Fruit fly (Drosophila melanogaster): ENCODE results near the gene Nubp2.
A peak's percentile ranks its signal among the peaks of the same experiment; 100 is the strongest.

The Nubp2 gene

dm6 chr3L:20540182-20540974, 14.0 kb downstream of the Nubp2 start, which contains the start of gene Rcd2 (continued):
- TF ChIP-seq Hsf (GFP tag; optimal IDR thresholded peaks at IDR 0.05) = peak; percentile 39
- TF ChIP-seq run (tag; optimal IDR thresholded peaks at IDR 0.05) = peak; percentile 89
- TF ChIP-seq CG17829 (tag; optimal IDR thresholded peaks at IDR 0.05) = peak; percentile 77
- no peak for TF ChIP-seq yki (optimal IDR thresholded peaks at IDR 0.05)
- TF ChIP-seq kni (GFP tag; optimal IDR thresholded peaks at IDR 0.05) = no peak
- peak; percentile 70 for TF ChIP-seq fd96Cb (tag; optimal IDR thresholded peaks at IDR 0.05)
- peak; percentile 61 for TF ChIP-seq Aef1 (GFP tag; IDR thresholded peaks at IDR 0.05)
- peak; percentile 76 for TF ChIP-seq HHEX (GFP tag; optimal IDR thresholded peaks at IDR 0.05)
- peak; percentile 41; the same call in 1 of the 2 replicates for TF ChIP-seq CG32772 (GFP tag; IDR thresholded peaks at IDR 0.05)
- TF ChIP-seq sr (GFP tag; IDR thresholded peaks at IDR 0.05) = no peak
- peak; percentile 66 for TF ChIP-seq Bteb2 (GFP tag; optimal IDR thresholded peaks at IDR 0.05)
- no peak for TF ChIP-seq ara (GFP tag; IDR thresholded peaks at IDR 0.05)
- TF ChIP-seq CG10321 (GFP tag; IDR thresholded peaks at IDR 0.05) = no peak
- TF ChIP-seq H15 (GFP tag; IDR thresholded peaks at IDR 0.05) = peak; percentile 62; the same call in 2 of the 3 replicates
- TF ChIP-seq HmgZ (tag; optimal IDR thresholded peaks at IDR 0.05) = peak; percentile 88
- TF ChIP-seq D (optimal IDR thresholded peaks at IDR 0.05) = no peak
- TF ChIP-seq D (GFP tag; optimal IDR thresholded peaks at IDR 0.05) = peak; percentile 15
- TF ChIP-seq BtbVII (GFP tag; optimal IDR thresholded peaks at IDR 0.05) = peak; percentile 92
- TF ChIP-seq CG6854 (GFP tag; optimal IDR thresholded peaks at IDR 0.05) = peak; percentile 92
- 0 out of 3 replicates have a peak, but pooled peaks have one; percentile 28 for TF ChIP-seq C15 (GFP tag; IDR thresholded peaks at IDR 0.05)
- peak; percentile 85 for TF ChIP-seq CG3838 (GFP tag; optimal IDR thresholded peaks at IDR 0.05)
- TF ChIP-seq CG4328 (GFP tag; optimal IDR thresholded peaks at IDR 0.05) = peak; percentile 86
- TF ChIP-seq slbo (GFP tag; IDR thresholded peaks at IDR 0.05) = peak; percentile 76
- TF ChIP-seq MESR4 (GFP tag; optimal IDR thresholded peaks at IDR 0.05) = no peak
- TF ChIP-seq CG11504 (tag; optimal IDR thresholded peaks at IDR 0.05) = peak; percentile 89
- peak; percentile 87 for TF ChIP-seq seq (GFP tag; IDR thresholded peaks at IDR 0.05)
- TF ChIP-seq PHDP (tag; optimal IDR thresholded peaks at IDR 0.05) = peak; percentile 94
- TF ChIP-seq Ada2b (GFP tag; IDR thresholded peaks at IDR 0.05) = peak; percentile 66
- TF ChIP-seq CG7372 (GFP tag; IDR thresholded peaks at IDR 0.05) = peak; percentile 92
- TF ChIP-seq ERR (GFP tag; optimal IDR thresholded peaks at IDR 0.05) = no peak
- TF ChIP-seq CG13123 (GFP tag; optimal IDR thresholded peaks at IDR 0.05) = no peak
- TF ChIP-seq CG33557 (GFP tag; optimal IDR thresholded peaks at IDR 0.05) = no peak
- peak; percentile 19 for TF ChIP-seq dmrt11E (tag; optimal IDR thresholded peaks at IDR 0.05)
- no peak for TF ChIP-seq CG14965 (GFP tag; optimal IDR thresholded peaks at IDR 0.05; ENCODE audit: borderline replicate concordance)
- TF ChIP-seq ranshi (GFP tag; IDR thresholded peaks at IDR 0.05) = peak; percentile 67
- peak; percentile 87 for TF ChIP-seq dysf (GFP tag; IDR thresholded peaks at IDR 0.05)
- TF ChIP-seq Hmr (GFP tag; optimal IDR thresholded peaks at IDR 0.05) = peak; percentile 93
- TF ChIP-seq CG3995 (GFP tag; optimal IDR thresholded peaks at IDR 0.05) = no peak
- peak; percentile 91 for TF ChIP-seq CG18599 (GFP tag; optimal IDR thresholded peaks at IDR 0.05)
- peak; percentile 29 for TF ChIP-seq CG8359 (GFP tag; optimal IDR thresholded peaks at IDR 0.05; ENCODE audit: borderline replicate concordance)
- peak; percentile 51; the same call in 1 of the 2 replicates for TF ChIP-seq Nf-YA (GFP tag; IDR thresholded peaks at IDR 0.05)
- TF ChIP-seq CG7963 (GFP tag; IDR thresholded peaks at IDR 0.05; ENCODE audit: partially characterized antibody) = peak; percentile 64
- peak; percentile 43; the same call in 1 of the 2 replicates for TF ChIP-seq onecut (GFP tag; IDR thresholded peaks at IDR 0.05)
- peak; percentile 58 for TF ChIP-seq CG4707 (GFP tag; optimal IDR thresholded peaks at IDR 0.05)
- no peak for TF ChIP-seq CG10431 (GFP tag; optimal IDR thresholded peaks at IDR 0.05)
- TF ChIP-seq MTF-1 (GFP tag; optimal IDR thresholded peaks at IDR 0.05; ENCODE audit: borderline replicate concordance) = peak; percentile 55
- TF ChIP-seq HLH4C (GFP tag; IDR thresholded peaks at IDR 0.05; ENCODE audit: partially characterized antibody) = peak; percentile 86
- TF ChIP-seq YL-1 (GFP tag; optimal IDR thresholded peaks at IDR 0.05) = peak; percentile 49
- TF ChIP-seq Dek (tag; optimal IDR thresholded peaks at IDR 0.05) = peak; percentile 94

Data from whole organism, embryonic.